Worm (Caenorhabditis elegans) whole organism, L2 larva: ENCODE measurements around the gene ampd-1.

Experiments
- C34F6.9 ChIP-seq: fragments of 150-350 bp; optimal IDR thresholded peaks from 2 replicates; lab custom pipeline; 2014; ENCODE audit warnings: missing biosample characterization, missing genetic modification characterization
- F13H6.1 ChIP-seq: sonication (generic microtip); optimal IDR thresholded peaks from 2 replicates; lab custom pipeline; 2016; ENCODE audit warnings: missing genetic modification characterization, missing compliant biosample characterization
- R02D3.7 ChIP-seq: fragments of 150-350 bp; optimal IDR thresholded peaks from 2 replicates; lab custom pipeline; 2014; ENCODE audit warnings: missing biosample characterization, missing genetic modification characterization
- ZK546.5 ChIP-seq: sonication (generic microtip); optimal IDR thresholded peaks from 2 replicates; lab custom pipeline; 2017; ENCODE audit warnings: missing biosample characterization, missing genetic modification characterization
- alr-1 ChIP-seq: fragments of 150-350 bp; optimal IDR thresholded peaks from 2 replicates; lab custom pipeline; 2014; ENCODE audit warnings: missing biosample characterization, missing genetic modification characterization
- aly-2 ChIP-seq: fragments of 150-350 bp; optimal IDR thresholded peaks from 2 replicates; lab custom pipeline; 2014; ENCODE audit warnings: missing biosample characterization, missing genetic modification characterization
- blmp-1 ChIP-seq: sonication (generic microtip); optimal IDR thresholded peaks from 2 replicates; lab custom pipeline; 2017; ENCODE audit warnings: missing genetic modification characterization, mild to moderate bottlenecking, missing compliant biosample characterization, antibody characterized with exemption, moderate library complexity; ENCODE audit not compliant: insufficient read depth
- ceh-16 ChIP-seq: fragments of 150-350 bp; optimal IDR thresholded peaks from 2 replicates; lab custom pipeline; 2014; ENCODE audit warnings: missing biosample characterization, missing genetic modification characterization
- ceh-82 ChIP-seq: fragments of 150-350 bp; optimal IDR thresholded peaks from 2 replicates; lab custom pipeline; 2014; ENCODE audit warnings: missing biosample characterization, missing genetic modification characterization
- crh-2 ChIP-seq: sonication (generic microtip); optimal IDR thresholded peaks from 2 replicates; lab custom pipeline; 2017; ENCODE audit warnings: missing biosample characterization, missing genetic modification characterization
- dmd-4 ChIP-seq: sonication (generic microtip); optimal IDR thresholded peaks from 2 replicates; lab custom pipeline; 2017; ENCODE audit warnings: missing biosample characterization, missing genetic modification characterization
- fos-1 ChIP-seq: fragments of 150-350 bp; optimal IDR thresholded peaks from 2 replicates; lab custom pipeline; 2014; ENCODE audit warnings: missing biosample characterization, missing genetic modification characterization
- gmeb-1 ChIP-seq: fragments of 150-350 bp; optimal IDR thresholded peaks from 2 replicates; lab custom pipeline; 2014; ENCODE audit warnings: missing biosample characterization, missing genetic modification characterization
- lin-13 ChIP-seq: fragments of 150-350 bp; optimal IDR thresholded peaks from 2 replicates; lab custom pipeline; 2014; ENCODE audit warnings: missing biosample characterization, missing genetic modification reagents, missing genetic modification characterization
- lin-39 ChIP-seq: fragments of 150-350 bp; optimal IDR thresholded peaks from 2 replicates; lab custom pipeline; 2014; ENCODE audit warnings: missing biosample characterization, missing genetic modification reagents, missing genetic modification characterization
- lsy-2 ChIP-seq, 2 experiments: fragments of 150-350 bp in 1 of 2; sonication (generic microtip) in 1 of 2; optimal IDR thresholded peaks; 2 replicates each; lab custom pipeline; 2014 to 2017; ENCODE audit warnings: missing biosample characterization in 2 of 2, missing genetic modification characterization in 2 of 2
- mab-5 ChIP-seq: fragments of 150-350 bp; optimal IDR thresholded peaks from 2 replicates; lab custom pipeline; 2014; ENCODE audit warnings: missing biosample characterization, missing genetic modification characterization
- mdl-1 ChIP-seq, 2 experiments: fragments of 150-350 bp in 1 of 2; sonication (generic microtip) in 1 of 2; optimal IDR thresholded peaks; 2 replicates each; lab custom pipeline; 2017; ENCODE audit warnings: missing biosample characterization in 2 of 2, missing genetic modification characterization in 2 of 2
- nhr-12 ChIP-seq: fragments of 150-350 bp; optimal IDR thresholded peaks from 2 replicates; lab custom pipeline; 2014; ENCODE audit warnings: missing biosample characterization, missing genetic modification characterization
- nhr-129 ChIP-seq: fragments of 150-350 bp; optimal IDR thresholded peaks from 2 replicates; lab custom pipeline; 2014; ENCODE audit warnings: missing biosample characterization, missing genetic modification characterization
- nhr-21 ChIP-seq: fragments of 150-350 bp; optimal IDR thresholded peaks from 2 replicates; lab custom pipeline; 2014; ENCODE audit warnings: missing biosample characterization, missing genetic modification characterization
- nhr-23 ChIP-seq: fragments of 150-350 bp; optimal IDR thresholded peaks from 2 replicates; lab custom pipeline; 2014; ENCODE audit warnings: missing biosample characterization, missing genetic modification reagents, missing genetic modification characterization
- nhr-6 ChIP-seq: fragments of 150-350 bp; optimal IDR thresholded peaks from 2 replicates; lab custom pipeline; 2014; ENCODE audit warnings: missing biosample characterization, missing genetic modification characterization
- nhr-77 ChIP-seq: fragments of 150-350 bp; optimal IDR thresholded peaks from 2 replicates; lab custom pipeline; 2014; ENCODE audit warnings: missing biosample characterization, missing genetic modification characterization
- skn-1 ChIP-seq: sonication (generic microtip); optimal IDR thresholded peaks from 2 replicates; lab custom pipeline; 2017; ENCODE audit warnings: missing biosample characterization, missing genetic modification characterization
- sma-3 ChIP-seq: sonication (generic microtip); optimal IDR thresholded peaks from 2 replicates; lab custom pipeline; 2016; ENCODE audit warnings: missing genetic modification reagents, missing genetic modification characterization, missing compliant biosample characterization
- sma-9 ChIP-seq, 2 experiments: fragments of 150-350 bp in 1 of 2; sonication (generic microtip) in 1 of 2; optimal IDR thresholded peaks; 2 replicates each; lab custom pipeline; 2014 to 2016; ENCODE audit warnings: missing genetic modification characterization in 2 of 2, mild to moderate bottlenecking in 1 of 2, missing biosample characterization in 1 of 2, missing compliant biosample characterization in 1 of 2, missing genetic modification reagents in 1 of 2, moderate library complexity in 1 of 2
- unc-39 ChIP-seq: fragments of 150-350 bp; optimal IDR thresholded peaks from 2 replicates; lab custom pipeline; 2014; ENCODE audit warnings: missing biosample characterization, missing genetic modification characterization
- unc-55 ChIP-seq: fragments of 150-350 bp; sonication (generic microtip); optimal IDR thresholded peaks from 3 replicates; lab custom pipeline; 2014; ENCODE audit warnings: missing biosample characterization, missing genetic modification reagents, missing genetic modification characterization
- zag-1 ChIP-seq: fragments of 150-350 bp; optimal IDR thresholded peaks from 2 replicates; lab custom pipeline; 2014; ENCODE audit warnings: missing biosample characterization, missing genetic modification characterization
- ztf-4 ChIP-seq: fragments of 150-350 bp; optimal IDR thresholded peaks from 2 replicates; lab custom pipeline; 2014; ENCODE audit warnings: missing biosample characterization, missing genetic modification characterization

ampd-1 gene

ce11 chrII:5220648-5221047 lies 17.5 kb downstream of the ampd-1 start:
- TF ChIP-seq mab-5 (tag; lab: Kevin White, UChicago): peak; percentile 47
- TF ChIP-seq alr-1 (tag; lab: Kevin White, UChicago): no peak
- no peak for TF ChIP-seq nhr-21 (tag; lab: Kevin White, UChicago)
- TF ChIP-seq nhr-6 (tag; lab: Kevin White, UChicago): no peak
- TF ChIP-seq sma-9 (GFP tag; optimal IDR thresholded peaks at IDR 0.05; lab: Kevin White, UChicago): peak; percentile 38
- TF ChIP-seq sma-9 (tag; optimal IDR thresholded peaks at IDR 0.05; lab: Kevin White, UChicago): no peak
- no peak for TF ChIP-seq blmp-1
- TF ChIP-seq ceh-82 (tag; lab: Kevin White, UChicago): no peak
- TF ChIP-seq lin-13 (GFP tag; lab: Kevin White, UChicago): no peak
- no peak for TF ChIP-seq zag-1
- TF ChIP-seq skn-1: no peak
- TF ChIP-seq unc-39: no peak

ce11 chrII:5222830-5223229 lies 19.7 kb downstream of the ampd-1 start:
- TF ChIP-seq nhr-129 (tag; lab: Kevin White, UChicago) (peak; percentile 14), mab-5 (tag; lab: Kevin White, UChicago) (peak; percentile 0), crh-2 (tag; lab: Kevin White, UChicago) (no peak), unc-39 (no peak), nhr-12 (tag; lab: Kevin White, UChicago) (no peak), blmp-1 (no peak), sma-3 (GFP tag; lab: Kevin White, UChicago) (no peak), zag-1 (no peak), nhr-23 (tag; lab: Kevin White, UChicago) (no peak)

- TF ChIP-seq sma-9 (GFP tag; optimal IDR thresholded peaks at IDR 0.05; lab: Kevin White, UChicago) (no peak), sma-9 (tag; optimal IDR thresholded peaks at IDR 0.05; lab: Kevin White, UChicago) (no peak), nhr-21 (tag; lab: Kevin White, UChicago) (no peak)
These were observed 22.2 kb downstream of the ampd-1 start, which contains the start of gene dsh-1 for ce11 chrII:5225284-5225683. Gene dsh-1, minus strand, starts transcription at chrII:5225384.

ce11 chrII:5226309-5226708 lies 23.2 kb downstream of the ampd-1 start:
- no peak for TF ChIP-seq lin-39
- TF ChIP-seq mdl-1 (tag; optimal IDR thresholded peaks at IDR 0.05; lab: Kevin White, UChicago): no peak
- no peak for TF ChIP-seq zag-1
- TF ChIP-seq sma-3 (GFP tag; lab: Kevin White, UChicago): no peak
- TF ChIP-seq dmd-4: no peak
- peak; percentile 39 for TF ChIP-seq unc-55 (GFP tag; lab: Kevin White, UChicago)
- TF ChIP-seq mab-5 (tag; lab: Kevin White, UChicago): peak; percentile 24
- peak; percentile 6 for TF ChIP-seq nhr-129 (tag; lab: Kevin White, UChicago)
- peak in 1 of 2 experiments; percentile 17 for TF ChIP-seq lsy-2 (tag; optimal IDR thresholded peaks at IDR 0.05; lab: Kevin White, UChicago)
- no peak for TF ChIP-seq nhr-21 (tag; lab: Kevin White, UChicago)
- peak; percentile 20 for TF ChIP-seq C34F6.9 (tag; lab: Kevin White, UChicago)

- TF ChIP-seq unc-55 (GFP tag; lab: Kevin White, UChicago) (peak; percentile 28), sma-9 (GFP tag; optimal IDR thresholded peaks at IDR 0.05; lab: Kevin White, UChicago) (peak; percentile 42), sma-9 (tag; optimal IDR thresholded peaks at IDR 0.05; lab: Kevin White, UChicago) (no peak), gmeb-1 (tag; lab: Kevin White, UChicago) (peak; percentile 28), C34F6.9 (tag; lab: Kevin White, UChicago) (peak; percentile 32), F13H6.1 (tag; lab: Kevin White, UChicago) (peak; percentile 67), fos-1 (tag; lab: Kevin White, UChicago) (peak; percentile 41), nhr-129 (tag; lab: Kevin White, UChicago) (peak; percentile 66), ceh-82 (tag; lab: Kevin White, UChicago) (no peak), crh-2 (tag; lab: Kevin White, UChicago) (peak; percentile 39), unc-39 (no peak)
These were observed 24.6 kb downstream of the ampd-1 start for ce11 chrII:5227768-5228167.

- TF ChIP-seq nhr-77 (tag; lab: Kevin White, UChicago) (no peak), ztf-4 (no peak), R02D3.7 (tag; lab: Kevin White, UChicago) (no peak), ceh-16 (tag; lab: Kevin White, UChicago) (no peak), skn-1 (no peak), ZK546.5 (tag; lab: Kevin White, UChicago) (no peak), aly-2 (tag; lab: Kevin White, UChicago) (no peak), zag-1 (no peak), sma-9 (GFP tag; optimal IDR thresholded peaks at IDR 0.05; lab: Kevin White, UChicago) (no peak), sma-9 (tag; optimal IDR thresholded peaks at IDR 0.05; lab: Kevin White, UChicago) (no peak)
These were observed 25.5 kb downstream of the ampd-1 start for ce11 chrII:5228662-5229061.
